4 worm cellular contexts compared by ENCODE assay signal in genomic region chrV:13468190-13468765, ce11.
A peak's percentile ranks its signal among the peaks of the same experiment; 100 is the strongest.
TF ChIP-seq lines count a peak whose summit lies in the region.

F25H9.6 (minus strand) TSS chrV:13468361.
F25H9.7 (plus strand) TSS chrV:13468376.

TF ChIP-seq in whole organism, L2 larva, 48 proteins besides CTCF, POLR2A, EP300 and RAD21 (continued from another document):
- TF ChIP-seq lin-13 (GFP tag; optimal IDR thresholded peaks at IDR 0.05; lab: Kevin White, UChicago) (peak; percentile 73), mdl-1 (tag; optimal IDR thresholded peaks at IDR 0.05; lab: Kevin White, UChicago) (peak; percentile 62 to 91), crh-2 (tag; optimal IDR thresholded peaks at IDR 0.05; lab: Kevin White, UChicago) (peak; percentile 84), skn-1 (tag; optimal IDR thresholded peaks at IDR 0.05; lab: Kevin White, UChicago) (no peak), nhr-6 (tag; optimal IDR thresholded peaks at IDR 0.05; lab: Kevin White, UChicago) (no peak), gmeb-1 (tag; optimal IDR thresholded peaks at IDR 0.05; lab: Kevin White, UChicago) (peak; percentile 79), nhr-10 (tag; optimal IDR thresholded peaks at IDR 0.05; lab: Kevin White, UChicago) (no peak), unc-62 (GFP tag; optimal IDR thresholded peaks at IDR 0.05; lab: Kevin White, UChicago) (no peak), fos-1 (tag; optimal IDR thresholded peaks at IDR 0.05; lab: Kevin White, UChicago) (peak; percentile 56), ama-1 (optimal IDR thresholded peaks at IDR 0.05; lab: Kevin White, UChicago) (peak; percentile 9), aly-2 (tag; optimal IDR thresholded peaks at IDR 0.05; lab: Kevin White, UChicago) (no peak), ztf-4 (tag; optimal IDR thresholded peaks at IDR 0.05; lab: Kevin White, UChicago) (peak; percentile 44), nhr-77 (tag; optimal IDR thresholded peaks at IDR 0.05; lab: Kevin White, UChicago) (no peak), mab-5 (tag; optimal IDR thresholded peaks at IDR 0.05; lab: Kevin White, UChicago) (peak; percentile 54), lin-11 (tag; optimal IDR thresholded peaks at IDR 0.05; lab: Kevin White, UChicago) (peak; percentile 22), nhr-12 (tag; optimal IDR thresholded peaks at IDR 0.05; lab: Kevin White, UChicago) (no peak), egl-27 (tag; optimal IDR thresholded peaks at IDR 0.05; lab: Kevin White, UChicago) (peak; percentile 85), sma-3 (GFP tag; optimal IDR thresholded peaks at IDR 0.05; lab: Kevin White, UChicago) (peak; percentile 91), ztf-1 (GFP tag; conservative IDR thresholded peaks at IDR 0.05; lab: Robert Waterston, UW) (no peak), ceh-82 (tag; optimal IDR thresholded peaks at IDR 0.05; lab: Kevin White, UChicago) (no peak), nhr-11 (tag; optimal IDR thresholded peaks at IDR 0.05; lab: Kevin White, UChicago) (no peak), zag-1 (tag; optimal IDR thresholded peaks at IDR 0.05; lab: Kevin White, UChicago) (no peak), alr-1 (tag; optimal IDR thresholded peaks at IDR 0.05; lab: Kevin White, UChicago) (no peak), unc-39 (tag; optimal IDR thresholded peaks at IDR 0.05; lab: Kevin White, UChicago) (no peak), nhr-21 (tag; optimal IDR thresholded peaks at IDR 0.05; lab: Kevin White, UChicago) (peak; percentile 78)

TF ChIP-seq in whole organism, L4 larva, 104 proteins besides CTCF, POLR2A, EP300 and RAD21 (continued from another document and continues in another):
- TF ChIP-seq zag-1 (tag; optimal IDR thresholded peaks at IDR 0.05; lab: Kevin White, UChicago) (no peak), F37D6.2 (tag; optimal IDR thresholded peaks at IDR 0.05; lab: Kevin White, UChicago) (peak; percentile 70), zfp-2 (tag; optimal IDR thresholded peaks at IDR 0.05; lab: Kevin White, UChicago) (no peak), madf-9 (GFP tag; conservative IDR thresholded peaks at IDR 0.05; lab: Robert Waterston, UW) (peak; percentile 93), nhr-42 (GFP tag; IDR thresholded peaks at IDR 0.05; lab: Robert Waterston, UW) (no peak), daf-19 (GFP tag; conservative IDR thresholded peaks at IDR 0.05; lab: Robert Waterston, UW) (0 out of 2 replicates have a peak, but pooled peaks have one; percentile 33), set-16 (GFP tag; IDR thresholded peaks at IDR 0.05; lab: Robert Waterston, UW) (no peak), dpl-1 (GFP tag; optimal IDR thresholded peaks at IDR 0.05; lab: Kevin White, UChicago) (peak; percentile 77), mdl-1 (tag; optimal IDR thresholded peaks at IDR 0.05; lab: Kevin White, UChicago) (peak; percentile 72 to 91), rbr-2 (tag; optimal IDR thresholded peaks at IDR 0.05; lab: Kevin White, UChicago) (peak; percentile 81), nhr-111 (GFP tag; optimal IDR thresholded peaks at IDR 0.05; lab: Kevin White, UChicago) (peak; percentile 45), unc-39 (tag; optimal IDR thresholded peaks at IDR 0.05; lab: Kevin White, UChicago) (no peak), R02D3.7 (tag; optimal IDR thresholded peaks at IDR 0.05; lab: Kevin White, UChicago) (no peak), nhr-10 (tag; optimal IDR thresholded peaks at IDR 0.05; lab: Kevin White, UChicago) (no peak), dmd-9 (GFP tag; IDR thresholded peaks at IDR 0.05; lab: Robert Waterston, UW) (peak; percentile 98), nhr-28 (tag; optimal IDR thresholded peaks at IDR 0.05; lab: Kevin White, UChicago) (peak; percentile 13), jun-1 (tag; optimal IDR thresholded peaks at IDR 0.05; lab: Kevin White, UChicago) (no peak), dmd-8 (GFP tag; IDR thresholded peaks at IDR 0.05; lab: Robert Waterston, UW) (0 out of 2 replicates have a peak, but pooled peaks have one; percentile 12), Y5F2A.4 (GFP tag; optimal IDR thresholded peaks at IDR 0.05; lab: Kevin White, UChicago) (no peak), zfp-3 (GFP tag; conservative IDR thresholded peaks at IDR 0.05; lab: Robert Waterston, UW) (peak; percentile 62; the same call in 1 of the 2 replicates), egl-43 (GFP tag; IDR thresholded peaks at IDR 0.05; lab: Robert Waterston, UW) (no peak), lin-13 (GFP tag; optimal IDR thresholded peaks at IDR 0.05; lab: Kevin White, UChicago) (peak; percentile 66), mxl-2 (GFP tag; conservative IDR thresholded peaks at IDR 0.05; lab: Robert Waterston, UW) (peak; percentile 79), unc-62 (GFP tag; optimal IDR thresholded peaks at IDR 0.05 in 1 of 2; lab: Kevin White, UChicago) (peak in 1 of 2 experiments; percentile 98), unc-62 (tag; optimal IDR thresholded peaks at IDR 0.05; lab: Kevin White, UChicago) (no peak), attf-4 (tag; optimal IDR thresholded peaks at IDR 0.05; lab: Kevin White, UChicago) (no peak), ama-1 (optimal IDR thresholded peaks at IDR 0.05; lab: Kevin White, UChicago) (no peak), ceh-62 (tag; optimal IDR thresholded peaks at IDR 0.05; lab: Kevin White, UChicago) (no peak), zip-11 (GFP tag; IDR thresholded peaks at IDR 0.05; lab: Robert Waterston, UW) (no peak), nhr-48 (tag; optimal IDR thresholded peaks at IDR 0.05; lab: Kevin White, UChicago) (peak; percentile 38), mep-1 (tag; optimal IDR thresholded peaks at IDR 0.05; lab: Kevin White, UChicago) (peak; percentile 65), nhr-6 (tag; optimal IDR thresholded peaks at IDR 0.05; lab: Kevin White, UChicago) (peak; percentile 93), ceh-44 (GFP tag; IDR thresholded peaks at IDR 0.05; lab: Robert Waterston, UW) (peak; percentile 63; the same call in 1 of the 2 replicates), pha-4 (GFP tag; IDR thresholded peaks at IDR 0.05; lab: Robert Waterston, UW) (peak; percentile 36; the same call in 1 of the 2 replicates), pha-4 (tag; optimal IDR thresholded peaks at IDR 0.05; lab: Kevin White, UChicago) (no peak), zip-2 (tag; optimal IDR thresholded peaks at IDR 0.05; lab: Kevin White, UChicago) (peak; percentile 11)

TF ChIP-seq in whole organism, late embryonic, 69 proteins besides CTCF, POLR2A, EP300 and RAD21 (continued from another document and continues in another):
- TF ChIP-seq ceh-19 (GFP tag; optimal IDR thresholded peaks at IDR 0.05; lab: Kevin White, UChicago) (no peak), fkh-10 (GFP tag; optimal IDR thresholded peaks at IDR 0.05; lab: Kevin White, UChicago) (no peak), unc-86 (tag; optimal IDR thresholded peaks at IDR 0.05; lab: Kevin White, UChicago) (peak; percentile 54), madf-2 (tag; optimal IDR thresholded peaks at IDR 0.05; lab: Kevin White, UChicago) (no peak), ceh-22 (tag; optimal IDR thresholded peaks at IDR 0.05; lab: Kevin White, UChicago) (no peak), ceh-9 (tag; optimal IDR thresholded peaks at IDR 0.05; lab: Kevin White, UChicago) (no peak), sdc-2 (tag; optimal IDR thresholded peaks at IDR 0.05; lab: Kevin White, UChicago) (peak; percentile 41), ztf-16 (tag; optimal IDR thresholded peaks at IDR 0.05; lab: Kevin White, UChicago) (peak; percentile 54), sox-4 (tag; optimal IDR thresholded peaks at IDR 0.05; lab: Kevin White, UChicago) (no peak), hlh-6 (tag; optimal IDR thresholded peaks at IDR 0.05; lab: Kevin White, UChicago) (peak; percentile 52), pros-1 (tag; optimal IDR thresholded peaks at IDR 0.05; lab: Kevin White, UChicago) (no peak), pqm-1 (tag; optimal IDR thresholded peaks at IDR 0.05; lab: Kevin White, UChicago) (peak; percentile 40), ref-2 (tag; optimal IDR thresholded peaks at IDR 0.05; lab: Kevin White, UChicago) (peak; percentile 94), ceh-48 (tag; optimal IDR thresholded peaks at IDR 0.05; lab: Kevin White, UChicago) (no peak), C38D4.7 (GFP tag; optimal IDR thresholded peaks at IDR 0.05; lab: Kevin White, UChicago) (no peak), sox-2 (GFP tag; IDR thresholded peaks at IDR 0.05; lab: Robert Waterston, UW) (no peak), Y22D7AL.16 (tag; optimal IDR thresholded peaks at IDR 0.05; lab: Kevin White, UChicago) (no peak), ceh-45 (GFP tag; IDR thresholded peaks at IDR 0.05; lab: Robert Waterston, UW) (no peak), hlh-13 (GFP tag; optimal IDR thresholded peaks at IDR 0.05; lab: Kevin White, UChicago) (no peak), che-1 (tag; optimal IDR thresholded peaks at IDR 0.05; lab: Kevin White, UChicago) (no peak), ama-1 (optimal IDR thresholded peaks at IDR 0.05; lab: Kevin White, UChicago) (no peak), tbx-7 (tag; optimal IDR thresholded peaks at IDR 0.05; lab: Kevin White, UChicago) (peak; percentile 97), odd-2 (tag; optimal IDR thresholded peaks at IDR 0.05; lab: Kevin White, UChicago) (no peak), ttx-3 (tag; optimal IDR thresholded peaks at IDR 0.05; lab: Kevin White, UChicago) (peak; percentile 28), ceh-30 (tag; optimal IDR thresholded peaks at IDR 0.05; lab: Kevin White, UChicago) (no peak), ceh-18 (tag; optimal IDR thresholded peaks at IDR 0.05; lab: Kevin White, UChicago) (peak; percentile 33), K09A11.1 (tag; optimal IDR thresholded peaks at IDR 0.05; lab: Kevin White, UChicago; ENCODE audit: insufficient read depth) (no peak), fkh-6 (tag; optimal IDR thresholded peaks at IDR 0.05; lab: Kevin White, UChicago) (peak; percentile 76), syd-9 (tag; optimal IDR thresholded peaks at IDR 0.05; lab: Kevin White, UChicago) (peak; percentile 7), nhr-11 (tag; optimal IDR thresholded peaks at IDR 0.05; lab: Kevin White, UChicago) (no peak), ceh-24 (tag; optimal IDR thresholded peaks at IDR 0.05; lab: Kevin White, UChicago) (no peak), pax-1 (tag; optimal IDR thresholded peaks at IDR 0.05; lab: Kevin White, UChicago) (no peak), nhr-232 (tag; optimal IDR thresholded peaks at IDR 0.05; lab: Kevin White, UChicago) (no peak), ahr-1 (tag; optimal IDR thresholded peaks at IDR 0.05; lab: Kevin White, UChicago) (peak; percentile 53), C08G9.2 (tag; optimal IDR thresholded peaks at IDR 0.05; lab: Kevin White, UChicago) (peak; percentile 98), T23F11.4 (GFP tag; optimal IDR thresholded peaks at IDR 0.05; lab: Kevin White, UChicago) (no peak), dve-1 (tag; optimal IDR thresholded peaks at IDR 0.05; lab: Kevin White, UChicago) (no peak), hlh-8 (tag; optimal IDR thresholded peaks at IDR 0.05; lab: Kevin White, UChicago) (peak; percentile 92), eyg-1 (tag; optimal IDR thresholded peaks at IDR 0.05; lab: Kevin White, UChicago) (peak; percentile 56), nfya-1 (tag; optimal IDR thresholded peaks at IDR 0.05; lab: Kevin White, UChicago) (peak; percentile 12), fax-1 (tag; optimal IDR thresholded peaks at IDR 0.05; lab: Kevin White, UChicago) (peak; percentile 79), unc-55 (GFP tag; optimal IDR thresholded peaks at IDR 0.05; lab: Kevin White, UChicago) (no peak)

TF ChIP-seq in whole organism, mixed stage, embryonic, 35 proteins besides CTCF, POLR2A, EP300 and RAD21 (continued from another document):
- no peak for TF ChIP-seq lin-32 (GFP tag; optimal IDR thresholded peaks at IDR 0.05; lab: Kevin White, UChicago)
- no peak for TF ChIP-seq hlh-1 (tag; optimal IDR thresholded peaks at IDR 0.05; lab: Kevin White, UChicago)
- TF ChIP-seq nhr-76 (tag; optimal IDR thresholded peaks at IDR 0.05; lab: Kevin White, UChicago), result no peak
- TF ChIP-seq elt-3 (tag; optimal IDR thresholded peaks at IDR 0.05; lab: Kevin White, UChicago), result no peak
